Worm (Caenorhabditis elegans) whole organism, L2 larva: ENCODE data around the gene F54D11.4.

Source experiments
- F13H6.1 ChIP-seq: sonication (generic microtip); optimal IDR thresholded peaks from 2 replicates; lab custom pipeline; 2016; ENCODE audit warnings: missing genetic modification characterization, missing compliant biosample characterization
- R02D3.7 ChIP-seq: fragments of 150-350 bp; optimal IDR thresholded peaks from 2 replicates; lab custom pipeline; 2014; ENCODE audit warnings: missing biosample characterization, missing genetic modification characterization
- Y55F3AM.14 ChIP-seq: fragments of 200-800 bp; sonication (Bioruptor generic); optimal IDR thresholded peaks from 2 replicates; lab custom pipeline; 2018; ENCODE audit warnings: mild to moderate bottlenecking, missing genetic modification characterization, missing compliant biosample characterization
- ZK546.5 ChIP-seq: sonication (generic microtip); optimal IDR thresholded peaks from 2 replicates; lab custom pipeline; 2017; ENCODE audit warnings: missing biosample characterization, missing genetic modification characterization
- alr-1 ChIP-seq: fragments of 150-350 bp; optimal IDR thresholded peaks from 2 replicates; lab custom pipeline; 2014; ENCODE audit warnings: missing biosample characterization, missing genetic modification characterization
- aly-2 ChIP-seq: fragments of 150-350 bp; optimal IDR thresholded peaks from 2 replicates; lab custom pipeline; 2014; ENCODE audit warnings: missing biosample characterization, missing genetic modification characterization
- ama-1 ChIP-seq: fragments of 150-350 bp; optimal IDR thresholded peaks from 2 replicates; lab custom pipeline; 2018; ENCODE audit warnings: inconsistent platforms
- blmp-1 ChIP-seq: sonication (generic microtip); optimal IDR thresholded peaks from 2 replicates; lab custom pipeline; 2017; ENCODE audit warnings: missing genetic modification characterization, mild to moderate bottlenecking, missing compliant biosample characterization, antibody characterized with exemption, moderate library complexity; ENCODE audit not compliant: insufficient read depth
- ceh-16 ChIP-seq: fragments of 150-350 bp; optimal IDR thresholded peaks from 2 replicates; lab custom pipeline; 2014; ENCODE audit warnings: missing biosample characterization, missing genetic modification characterization
- ceh-82 ChIP-seq: fragments of 150-350 bp; optimal IDR thresholded peaks from 2 replicates; lab custom pipeline; 2014; ENCODE audit warnings: missing biosample characterization, missing genetic modification characterization
- elt-1 ChIP-seq: fragments of 150-350 bp; optimal IDR thresholded peaks from 2 replicates; lab custom pipeline; 2014; ENCODE audit warnings: missing biosample characterization, missing genetic modification characterization
- elt-3 ChIP-seq: sonication (generic microtip); optimal IDR thresholded peaks from 2 replicates; lab custom pipeline; 2017; ENCODE audit warnings: missing biosample characterization, missing genetic modification characterization
- fos-1 ChIP-seq: fragments of 150-350 bp; optimal IDR thresholded peaks from 2 replicates; lab custom pipeline; 2014; ENCODE audit warnings: missing biosample characterization, missing genetic modification characterization
- gmeb-1 ChIP-seq: fragments of 150-350 bp; optimal IDR thresholded peaks from 2 replicates; lab custom pipeline; 2014; ENCODE audit warnings: missing biosample characterization, missing genetic modification characterization
- lin-11 ChIP-seq: fragments of 150-350 bp; sonication (generic microtip); optimal IDR thresholded peaks from 2 replicates; lab custom pipeline; 2014; ENCODE audit warnings: missing biosample characterization, missing genetic modification characterization, inconsistent platforms, mixed read lengths
- lin-39 ChIP-seq: fragments of 150-350 bp; optimal IDR thresholded peaks from 2 replicates; lab custom pipeline; 2014; ENCODE audit warnings: missing biosample characterization, missing genetic modification reagents, missing genetic modification characterization
- lsy-2 ChIP-seq, 2 experiments: fragments of 150-350 bp in 1 of 2; sonication (generic microtip) in 1 of 2; optimal IDR thresholded peaks; 2 replicates each; lab custom pipeline; 2014 to 2017; ENCODE audit warnings: missing biosample characterization in 2 of 2, missing genetic modification characterization in 2 of 2
- mab-5 ChIP-seq: fragments of 150-350 bp; optimal IDR thresholded peaks from 2 replicates; lab custom pipeline; 2014; ENCODE audit warnings: missing biosample characterization, missing genetic modification characterization
- mdl-1 ChIP-seq, 2 experiments: fragments of 150-350 bp in 1 of 2; sonication (generic microtip) in 1 of 2; optimal IDR thresholded peaks; 2 replicates each; lab custom pipeline; 2017; ENCODE audit warnings: missing biosample characterization in 2 of 2, missing genetic modification characterization in 2 of 2
- nhr-10 ChIP-seq: sonication (generic microtip); optimal IDR thresholded peaks from 2 replicates; lab custom pipeline; 2017; ENCODE audit warnings: missing biosample characterization, missing genetic modification characterization
- nhr-11 ChIP-seq: fragments of 150-350 bp; optimal IDR thresholded peaks from 2 replicates; lab custom pipeline; 2014; ENCODE audit warnings: missing biosample characterization, missing genetic modification characterization
- nhr-12 ChIP-seq: fragments of 150-350 bp; optimal IDR thresholded peaks from 2 replicates; lab custom pipeline; 2014; ENCODE audit warnings: missing biosample characterization, missing genetic modification characterization
- nhr-129 ChIP-seq: fragments of 150-350 bp; optimal IDR thresholded peaks from 2 replicates; lab custom pipeline; 2014; ENCODE audit warnings: missing biosample characterization, missing genetic modification characterization
- nhr-21 ChIP-seq: fragments of 150-350 bp; optimal IDR thresholded peaks from 2 replicates; lab custom pipeline; 2014; ENCODE audit warnings: missing biosample characterization, missing genetic modification characterization
- nhr-23 ChIP-seq: fragments of 150-350 bp; optimal IDR thresholded peaks from 2 replicates; lab custom pipeline; 2014; ENCODE audit warnings: missing biosample characterization, missing genetic modification reagents, missing genetic modification characterization
- nhr-237 ChIP-seq: fragments of 150-350 bp; optimal IDR thresholded peaks from 2 replicates; lab custom pipeline; 2014; ENCODE audit warnings: missing biosample characterization, missing genetic modification characterization
- nhr-25 ChIP-seq: fragments of 150-350 bp; sonication (generic microtip); optimal IDR thresholded peaks from 3 replicates; lab custom pipeline; 2014; ENCODE audit warnings: missing biosample characterization, missing genetic modification characterization
- nhr-6 ChIP-seq: fragments of 150-350 bp; optimal IDR thresholded peaks from 2 replicates; lab custom pipeline; 2014; ENCODE audit warnings: missing biosample characterization, missing genetic modification characterization
- nhr-77 ChIP-seq: fragments of 150-350 bp; optimal IDR thresholded peaks from 2 replicates; lab custom pipeline; 2014; ENCODE audit warnings: missing biosample characterization, missing genetic modification characterization
- peb-1 ChIP-seq: fragments of 150-350 bp; optimal IDR thresholded peaks from 2 replicates; lab custom pipeline; 2014; ENCODE audit warnings: missing biosample characterization, missing genetic modification characterization
- sem-4 ChIP-seq: fragments of 150-350 bp; optimal IDR thresholded peaks from 2 replicates; lab custom pipeline; 2014; ENCODE audit warnings: missing biosample characterization, missing genetic modification reagents, missing genetic modification characterization
- skn-1 ChIP-seq: sonication (generic microtip); optimal IDR thresholded peaks from 2 replicates; lab custom pipeline; 2017; ENCODE audit warnings: missing biosample characterization, missing genetic modification characterization
- sma-3 ChIP-seq: sonication (generic microtip); optimal IDR thresholded peaks from 2 replicates; lab custom pipeline; 2016; ENCODE audit warnings: missing genetic modification reagents, missing genetic modification characterization, missing compliant biosample characterization
- snpc-4 ChIP-seq: fragments of 150-350 bp; optimal IDR thresholded peaks from 2 replicates; lab custom pipeline; 2014; ENCODE audit warnings: missing biosample characterization, missing genetic modification characterization
- unc-55 ChIP-seq: fragments of 150-350 bp; sonication (generic microtip); optimal IDR thresholded peaks from 3 replicates; lab custom pipeline; 2014; ENCODE audit warnings: missing biosample characterization, missing genetic modification reagents, missing genetic modification characterization
- unc-62 ChIP-seq: fragments of 150-350 bp; optimal IDR thresholded peaks from 2 replicates; lab custom pipeline; 2014; ENCODE audit warnings: missing biosample characterization, missing genetic modification reagents, missing genetic modification characterization
- zag-1 ChIP-seq: fragments of 150-350 bp; optimal IDR thresholded peaks from 2 replicates; lab custom pipeline; 2014; ENCODE audit warnings: missing biosample characterization, missing genetic modification characterization
- ztf-1 ChIP-seq: fragments of 200-800 bp; sonication (Bioruptor generic); conservative IDR thresholded peaks from 2 replicates; pipeline ENCODE4 v1.3.6; 2022; ENCODE audit warnings: missing genetic modification characterization, missing compliant biosample characterization
- ztf-11 ChIP-seq: sonication (generic microtip); optimal IDR thresholded peaks from 2 replicates; lab custom pipeline; 2017; ENCODE audit warnings: missing biosample characterization, missing genetic modification characterization

F54D11.4 gene

ce11 chrV:4647857-4648256 is 31.9 kb downstream of the F54D11.4 start, which contains the start of gene F41F3.3:
Gene F41F3.3, minus strand, starts transcription at chrV:4648239.
- no peak for TF ChIP-seq peb-1 (tag; lab: Kevin White, UChicago)
- no peak for TF ChIP-seq ztf-11 (tag; lab: Kevin White, UChicago)
- no peak for TF ChIP-seq ceh-82 (tag; lab: Kevin White, UChicago)
- TF ChIP-seq nhr-12 (tag; lab: Kevin White, UChicago): no peak
- peak; percentile 29 for TF ChIP-seq F13H6.1 (tag; lab: Kevin White, UChicago)
- TF ChIP-seq lin-39 (tag; lab: Kevin White, UChicago): no peak
- TF ChIP-seq ama-1: peak; percentile 74
- TF ChIP-seq Y55F3AM.14 (GFP tag; lab: Kevin White, UChicago): peak; percentile 80
- no peak for TF ChIP-seq lin-11

ce11 chrV:4648527-4648926 is 32.6 kb downstream of the F54D11.4 start, which contains the start of gene F41F3.8:
Gene F41F3.8, plus strand, starts transcription at chrV:4648827.
- no peak for TF ChIP-seq sma-3
- no peak for TF ChIP-seq lsy-2 (tag; optimal IDR thresholded peaks at IDR 0.05; lab: Kevin White, UChicago)
- no peak for TF ChIP-seq skn-1 (tag; lab: Kevin White, UChicago)
- no peak for TF ChIP-seq unc-55 (GFP tag; lab: Kevin White, UChicago)
- no peak for TF ChIP-seq sem-4
- no peak for TF ChIP-seq ztf-1 (GFP tag; lab: Robert Waterston, UW)
- TF ChIP-seq alr-1 (tag; lab: Kevin White, UChicago): no peak

- no peak for TF ChIP-seq nhr-12 (tag; lab: Kevin White, UChicago)
- no peak for TF ChIP-seq lin-11
- TF ChIP-seq nhr-10 (tag; lab: Kevin White, UChicago): no peak
Measured at ce11 chrV:4649649-4650384, 33.9 kb downstream of the F54D11.4 start.

- TF ChIP-seq skn-1 (tag; lab: Kevin White, UChicago) (no peak), ceh-16 (no peak), nhr-25 (tag; lab: Kevin White, UChicago) (peak; percentile 44), nhr-129 (tag; lab: Kevin White, UChicago) (no peak), peb-1 (tag; lab: Kevin White, UChicago) (peak; percentile 7), snpc-4 (tag; lab: Kevin White, UChicago) (no peak), gmeb-1 (tag; lab: Kevin White, UChicago) (peak; percentile 18), mdl-1 (tag; optimal IDR thresholded peaks at IDR 0.05; lab: Kevin White, UChicago) (no peak), nhr-21 (tag; lab: Kevin White, UChicago) (peak; percentile 23), zag-1 (tag; lab: Kevin White, UChicago) (no peak), nhr-237 (tag; lab: Kevin White, UChicago) (no peak), blmp-1 (tag; lab: Kevin White, UChicago) (peak; percentile 77), elt-1 (no peak), fos-1 (tag; lab: Kevin White, UChicago) (peak; percentile 23), aly-2 (tag; lab: Kevin White, UChicago) (no peak)
Measured at ce11 chrV:4651480-4651879, 35.5 kb downstream of the F54D11.4 start.

ce11 chrV:4653093-4653492 is 37.1 kb downstream of the F54D11.4 start:
- TF ChIP-seq nhr-77 (tag; lab: Kevin White, UChicago): no peak
- TF ChIP-seq Y55F3AM.14 (GFP tag; lab: Kevin White, UChicago): peak; percentile 50

ce11 chrV:4653871-4654605 is 38.1 kb downstream of the F54D11.4 start, which contains the start of the genes col-139 and F41F3.1:
Gene col-139, minus strand, starts transcription at chrV:4653971.
Gene F41F3.1, plus strand, starts transcription at chrV:4654555.
- TF ChIP-seq unc-55 (GFP tag; lab: Kevin White, UChicago) (no peak), mab-5 (tag; lab: Kevin White, UChicago) (no peak), ZK546.5 (tag; lab: Kevin White, UChicago) (no peak), nhr-77 (tag; lab: Kevin White, UChicago) (no peak), R02D3.7 (tag; lab: Kevin White, UChicago) (no peak), aly-2 (tag; lab: Kevin White, UChicago) (no peak), alr-1 (tag; lab: Kevin White, UChicago) (no peak), nhr-23 (tag; lab: Kevin White, UChicago) (no peak), elt-3 (no peak), unc-62 (GFP tag; lab: Kevin White, UChicago) (no peak), blmp-1 (tag; lab: Kevin White, UChicago) (no peak), nhr-10 (tag; lab: Kevin White, UChicago) (no peak), nhr-11 (tag; lab: Kevin White, UChicago) (no peak), nhr-129 (tag; lab: Kevin White, UChicago) (no peak), ama-1 (no peak), nhr-6 (tag; lab: Kevin White, UChicago) (no peak), fos-1 (tag; lab: Kevin White, UChicago) (no peak), snpc-4 (tag; lab: Kevin White, UChicago) (no peak)
